Fruit fly (Drosophila melanogaster): ENCODE data around the gene CG11878.
A peak's percentile ranks its signal among the peaks of the same experiment; 100 is the strongest.

CG11878 gene

dm6 chr3R:25232271-25232989, 41.2 kb upstream of the CG11878 start, which contains the start of gene Cad96Cb (continued):
- TF ChIP-seq CG11093 (GFP tag; IDR thresholded peaks at IDR 0.05), result 0 out of 3 replicates have a peak, but pooled peaks have one; percentile 55
- peak; percentile 41 for TF ChIP-seq CG1603 (tag; optimal IDR thresholded peaks at IDR 0.05)
- TF ChIP-seq lmd (GFP tag; IDR thresholded peaks at IDR 0.05), result peak; percentile 61; the same call in 1 of the 2 replicates
- peak; percentile 75 for TF ChIP-seq Vsx1 (GFP tag; optimal IDR thresholded peaks at IDR 0.05)
- no peak for TF ChIP-seq sna (GFP tag; IDR thresholded peaks at IDR 0.05; ENCODE audit: partially characterized antibody)
- TF ChIP-seq ttk (GFP tag; IDR thresholded peaks at IDR 0.05), result no peak; the same call in 1 of the 2 replicates
- peak; percentile 86 for TF ChIP-seq gsb-n (tag; optimal IDR thresholded peaks at IDR 0.05)
- TF ChIP-seq CG7839 (tag; optimal IDR thresholded peaks at IDR 0.05), result peak; percentile 90
- peak; percentile 65 for TF ChIP-seq chn (GFP tag; optimal IDR thresholded peaks at IDR 0.05)
- peak; percentile 78 for TF ChIP-seq Six4 (GFP tag; optimal IDR thresholded peaks at IDR 0.05)
- TF ChIP-seq ems (GFP tag; optimal IDR thresholded peaks at IDR 0.05), result peak; percentile 76
- TF ChIP-seq Neu2 (GFP tag; optimal IDR thresholded peaks at IDR 0.05; ENCODE audit: borderline replicate concordance), result no peak
- peak; percentile 61 for TF ChIP-seq HLH54F (GFP tag; optimal IDR thresholded peaks at IDR 0.05)
- peak; percentile 95 for TF ChIP-seq nmo (GFP tag; optimal IDR thresholded peaks at IDR 0.05)
- peak in 1 of 3 experiments; percentile 27 for TF ChIP-seq Stat92E (GFP tag; optimal IDR thresholded peaks at IDR 0.05)
- no peak for TF ChIP-seq tap (tag; optimal IDR thresholded peaks at IDR 0.05)
- peak; percentile 68 for TF ChIP-seq Lhr (GFP tag; optimal IDR thresholded peaks at IDR 0.05)
- peak; percentile 77 for TF ChIP-seq Xbp1 (GFP tag; optimal IDR thresholded peaks at IDR 0.05)
- no peak for TF ChIP-seq cg (GFP tag; optimal IDR thresholded peaks at IDR 0.05)
- TF ChIP-seq CG31388 (GFP tag; optimal IDR thresholded peaks at IDR 0.05), result peak; percentile 18
- no peak for TF ChIP-seq CG2889 (GFP tag; IDR thresholded peaks at IDR 0.05)
- TF ChIP-seq CG33213 (GFP tag; optimal IDR thresholded peaks at IDR 0.05), result peak; percentile 49
- peak; percentile 90 for TF ChIP-seq odd (GFP tag; optimal IDR thresholded peaks at IDR 0.05)
- peak; percentile 78 for TF ChIP-seq pb (GFP tag; optimal IDR thresholded peaks at IDR 0.05)
- TF ChIP-seq wdn (GFP tag; IDR thresholded peaks at IDR 0.05), result no peak
- TF ChIP-seq seq (GFP tag; IDR thresholded peaks at IDR 0.05), result peak; percentile 60
- peak; percentile 70 for TF ChIP-seq CG8089 (GFP tag; optimal IDR thresholded peaks at IDR 0.05)
- peak; percentile 76 for TF ChIP-seq jumu (GFP tag; optimal IDR thresholded peaks at IDR 0.05)
- peak; percentile 20 for TF ChIP-seq sd (tag; optimal IDR thresholded peaks at IDR 0.05)
- TF ChIP-seq Side (GFP tag; optimal IDR thresholded peaks at IDR 0.05), result peak; percentile 71
- peak; percentile 87 for TF ChIP-seq CG12659 (GFP tag; optimal IDR thresholded peaks at IDR 0.05)
- TF ChIP-seq Dfd (GFP tag; optimal IDR thresholded peaks at IDR 0.05), result no peak
- no peak for TF ChIP-seq CG6683 (GFP tag; optimal IDR thresholded peaks at IDR 0.05)
- TF ChIP-seq Awh (GFP tag; IDR thresholded peaks at IDR 0.05), result peak; percentile 25; the same call in 1 of the 2 replicates
- peak; percentile 28 for TF ChIP-seq CG4282 (GFP tag; optimal IDR thresholded peaks at IDR 0.05)
- no peak for TF ChIP-seq Taf1 (GFP tag; IDR thresholded peaks at IDR 0.05)
- no peak for TF ChIP-seq zen2 (GFP tag; IDR thresholded peaks at IDR 0.05; ENCODE audit: partially characterized antibody)
- TF ChIP-seq lbe (GFP tag; optimal IDR thresholded peaks at IDR 0.05), result no peak
- TF ChIP-seq tio (GFP tag; optimal IDR thresholded peaks at IDR 0.05), result peak; percentile 91
- TF ChIP-seq Antp (GFP tag; optimal IDR thresholded peaks at IDR 0.05), result peak; percentile 67
- TF ChIP-seq Hmr (GFP tag; optimal IDR thresholded peaks at IDR 0.05), result peak; percentile 58
- TF ChIP-seq psq (GFP tag; optimal IDR thresholded peaks at IDR 0.05), result no peak
- TF ChIP-seq D19A (tag; optimal IDR thresholded peaks at IDR 0.05), result peak; percentile 84
- peak; percentile 71 for TF ChIP-seq cato (GFP tag; optimal IDR thresholded peaks at IDR 0.05; ENCODE audit: borderline replicate concordance)
- TF ChIP-seq CG1233 (GFP tag; optimal IDR thresholded peaks at IDR 0.05), result peak; percentile 85
- no peak for TF ChIP-seq CG32772 (GFP tag; IDR thresholded peaks at IDR 0.05)
- 0 out of 3 replicates have a peak, but pooled peaks have one; percentile 35 for TF ChIP-seq gce (GFP tag; IDR thresholded peaks at IDR 0.05)
- TF ChIP-seq NfI (GFP tag; optimal IDR thresholded peaks at IDR 0.05), result peak; percentile 70
- TF ChIP-seq eyg (GFP tag; optimal IDR thresholded peaks at IDR 0.05), result peak; percentile 75
